Fruit fly (Drosophila melanogaster): ENCODE data around the gene CG3961.
A peak's percentile ranks its signal among the peaks of the same experiment; 100 is the strongest.

Gene CG3961

dm6 chr3L:18848436-18848835, 41.8 kb downstream of the CG3961 start (continued):
- TF ChIP-seq crc (GFP tag; optimal IDR thresholded peaks at IDR 0.05) (peak; percentile 22), PHDP (tag; optimal IDR thresholded peaks at IDR 0.05) (peak; percentile 78), Lpt (GFP tag; optimal IDR thresholded peaks at IDR 0.05) (no peak), Nf-YA (GFP tag; IDR thresholded peaks at IDR 0.05) (no peak), H15 (GFP tag; IDR thresholded peaks at IDR 0.05) (no peak; the same call in 2 of the 3 replicates), bcd (GFP tag; optimal IDR thresholded peaks at IDR 0.05) (peak; percentile 74), B-H2 (GFP tag; optimal IDR thresholded peaks at IDR 0.05) (peak; percentile 62), gfzf (GFP tag; optimal IDR thresholded peaks at IDR 0.05) (peak; percentile 7), pfk (GFP tag; optimal IDR thresholded peaks at IDR 0.05) (no peak), fu2 (GFP tag; optimal IDR thresholded peaks at IDR 0.05) (peak; percentile 46), Six4 (GFP tag; optimal IDR thresholded peaks at IDR 0.05) (peak; percentile 45), lilli (GFP tag; optimal IDR thresholded peaks at IDR 0.05) (peak; percentile 72), CG8359 (GFP tag; optimal IDR thresholded peaks at IDR 0.05; ENCODE audit: borderline replicate concordance) (peak; percentile 24), ato (GFP tag; IDR thresholded peaks at IDR 0.05; ENCODE audit: partially characterized antibody) (no peak), CG13894 (tag; optimal IDR thresholded peaks at IDR 0.05) (peak; percentile 17), odd (GFP tag; optimal IDR thresholded peaks at IDR 0.05) (peak; percentile 50), grn (GFP tag; optimal IDR thresholded peaks at IDR 0.05) (peak; percentile 40), eyg (GFP tag; optimal IDR thresholded peaks at IDR 0.05) (peak; percentile 69), psq (GFP tag; optimal IDR thresholded peaks at IDR 0.05) (peak; percentile 16), CG2678 (tag; optimal IDR thresholded peaks at IDR 0.05) (no peak), CG17361 (GFP tag; IDR thresholded peaks at IDR 0.05) (peak; percentile 63; the same call in 1 of the 3 replicates), Xrp1 (GFP tag; IDR thresholded peaks at IDR 0.05) (peak; percentile 85), CG1529 (GFP tag; optimal IDR thresholded peaks at IDR 0.05) (peak; percentile 63), CG3847 (GFP tag; IDR thresholded peaks at IDR 0.05) (no peak), CG4730 (GFP tag; IDR thresholded peaks at IDR 0.05) (no peak; the same call in 1 of the 2 replicates), Optix (GFP tag; IDR thresholded peaks at IDR 0.05) (no peak), emc (GFP tag; optimal IDR thresholded peaks at IDR 0.05) (no peak), Ravus (GFP tag; IDR thresholded peaks at IDR 0.05) (no peak), CG13775 (GFP tag; optimal IDR thresholded peaks at IDR 0.05) (peak; percentile 72), Hmx (GFP tag; optimal IDR thresholded peaks at IDR 0.05) (no peak), seq (GFP tag; IDR thresholded peaks at IDR 0.05) (0 out of 2 replicates have a peak, but pooled peaks have one; percentile 23), Lhr (GFP tag; optimal IDR thresholded peaks at IDR 0.05) (peak; percentile 80), ham (GFP tag; IDR thresholded peaks at IDR 0.05) (no peak), jumu (GFP tag; optimal IDR thresholded peaks at IDR 0.05) (peak; percentile 42), disco-r (GFP tag; optimal IDR thresholded peaks at IDR 0.05) (peak; percentile 67), NC2α (GFP tag; optimal IDR thresholded peaks at IDR 0.05) (peak; percentile 59), CG10209 (GFP tag; optimal IDR thresholded peaks at IDR 0.05) (peak; percentile 67), zen (tag; optimal IDR thresholded peaks at IDR 0.05) (peak; percentile 81), inv (GFP tag; IDR thresholded peaks at IDR 0.05; ENCODE audit: partially characterized antibody) (no peak; the same call in 1 of the 2 replicates), CG11085 (GFP tag; IDR thresholded peaks at IDR 0.05) (peak; percentile 52; the same call in 1 of the 2 replicates), gt (GFP tag; IDR thresholded peaks at IDR 0.05) (no peak), CG2199 (GFP tag; IDR thresholded peaks at IDR 0.05) (peak; percentile 95), schlank (tag; optimal IDR thresholded peaks at IDR 0.05) (no peak), h (optimal IDR thresholded peaks at IDR 0.05) (no peak), Oli (tag; optimal IDR thresholded peaks at IDR 0.05) (peak; percentile 53), p53 (GFP tag; optimal IDR thresholded peaks at IDR 0.05) (peak; percentile 48), tap (tag; optimal IDR thresholded peaks at IDR 0.05) (peak; percentile 30), salm (tag; optimal IDR thresholded peaks at IDR 0.05) (peak; percentile 34), CG8388 (GFP tag; optimal IDR thresholded peaks at IDR 0.05) (peak; percentile 38), chn (GFP tag; optimal IDR thresholded peaks at IDR 0.05) (peak; percentile 76), Hmr (GFP tag; optimal IDR thresholded peaks at IDR 0.05) (no peak), stwl (tag; optimal IDR thresholded peaks at IDR 0.05) (peak; percentile 66)

Data from whole organism, embryonic.